Fruit fly (Drosophila melanogaster): ENCODE measurements around the gene Usp12-46.

Gene Usp12-46

DNA sequence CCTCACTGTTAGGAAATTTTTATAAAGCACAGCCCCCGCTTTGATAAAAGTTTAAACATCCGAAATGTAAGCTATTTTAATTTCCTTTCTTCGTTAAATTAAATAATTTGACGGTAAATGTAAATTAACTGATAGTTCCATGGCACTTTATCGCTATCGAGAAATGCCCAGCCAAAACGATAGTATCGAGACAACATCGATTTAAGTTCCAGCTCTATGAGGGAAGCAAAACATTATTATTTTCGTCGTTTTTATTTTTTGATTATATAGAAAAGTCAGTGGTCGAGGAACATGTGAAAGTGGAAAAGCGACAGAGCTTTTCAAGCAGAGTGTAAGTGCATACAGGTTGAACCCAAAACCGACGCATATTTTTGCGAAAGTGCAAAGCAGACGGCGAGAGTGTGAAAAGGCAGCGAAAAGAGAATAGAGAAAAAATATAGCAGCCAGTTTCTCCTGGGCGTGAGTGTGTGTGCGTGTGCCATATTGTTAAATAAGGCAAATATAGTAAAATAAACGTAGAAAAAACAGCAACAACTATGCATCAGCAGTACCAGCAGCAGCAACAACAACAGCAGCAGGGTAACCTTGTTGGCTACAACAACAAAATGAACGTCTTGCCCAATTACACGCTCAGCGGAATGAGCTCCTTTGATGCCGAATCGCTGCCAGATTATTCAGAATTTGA is 23.8 kb upstream of the Usp12-46 start, which contains the start of gene CG45049:
Gene CG45049, plus strand, starts transcription at position 197 of the 685 bp plus-strand sequence.
- no peak for TF ChIP-seq Mnt (GFP tag; optimal IDR thresholded peaks at IDR 0.05)
- no peak for TF ChIP-seq toe (GFP tag; optimal IDR thresholded peaks at IDR 0.05)
- no peak for TF ChIP-seq ovo (GFP tag; optimal IDR thresholded peaks at IDR 0.05)
- no peak for TF ChIP-seq pad (GFP tag; optimal IDR thresholded peaks at IDR 0.05)
- TF ChIP-seq Clk (GFP tag; optimal IDR thresholded peaks at IDR 0.05), result no peak
- no peak for TF ChIP-seq CG7101 (tag; optimal IDR thresholded peaks at IDR 0.05)
- no peak for TF ChIP-seq CG33017 (tag; optimal IDR thresholded peaks at IDR 0.05)
- no peak for TF ChIP-seq Crg-1 (GFP tag; optimal IDR thresholded peaks at IDR 0.05)
- TF ChIP-seq CG1620 (GFP tag; optimal IDR thresholded peaks at IDR 0.05), result no peak
- TF ChIP-seq CG12768 (GFP tag; optimal IDR thresholded peaks at IDR 0.05), result no peak
- TF ChIP-seq bab1 (GFP tag; optimal IDR thresholded peaks at IDR 0.05), result peak; percentile 23
- TF ChIP-seq kay (GFP tag; ENCODE audit: borderline replicate concordance), result no peak
- peak; percentile 34 for TF ChIP-seq tj (GFP tag; optimal IDR thresholded peaks at IDR 0.05)
- no peak for TF ChIP-seq CG7045 (GFP tag; optimal IDR thresholded peaks at IDR 0.05)
- no peak for TF ChIP-seq cnc (optimal IDR thresholded peaks at IDR 0.05)
- TF ChIP-seq CG11617 (GFP tag; optimal IDR thresholded peaks at IDR 0.05), result no peak
- peak; percentile 78 for TF ChIP-seq cic (GFP tag; optimal IDR thresholded peaks at IDR 0.05)
- no peak for TF ChIP-seq Hr96 (GFP tag; optimal IDR thresholded peaks at IDR 0.05)
- TF ChIP-seq CG14711 (tag; optimal IDR thresholded peaks at IDR 0.05), result no peak

dm6 chr3R:22727456-22727833 is 23.3 kb upstream of the Usp12-46 start:
- TF ChIP-seq tj (GFP tag; optimal IDR thresholded peaks at IDR 0.05), result peak; percentile 4
- TF ChIP-seq pad (GFP tag; optimal IDR thresholded peaks at IDR 0.05), result peak; percentile 88
- TF ChIP-seq bab1 (GFP tag; optimal IDR thresholded peaks at IDR 0.05), result no peak
- TF ChIP-seq Clk (GFP tag; optimal IDR thresholded peaks at IDR 0.05), result no peak
- peak; percentile 8 for TF ChIP-seq cic (GFP tag; optimal IDR thresholded peaks at IDR 0.05)
- no peak for TF ChIP-seq CG1620 (GFP tag; optimal IDR thresholded peaks at IDR 0.05)
- peak; percentile 86 for TF ChIP-seq ovo (GFP tag; optimal IDR thresholded peaks at IDR 0.05)

DNA sequence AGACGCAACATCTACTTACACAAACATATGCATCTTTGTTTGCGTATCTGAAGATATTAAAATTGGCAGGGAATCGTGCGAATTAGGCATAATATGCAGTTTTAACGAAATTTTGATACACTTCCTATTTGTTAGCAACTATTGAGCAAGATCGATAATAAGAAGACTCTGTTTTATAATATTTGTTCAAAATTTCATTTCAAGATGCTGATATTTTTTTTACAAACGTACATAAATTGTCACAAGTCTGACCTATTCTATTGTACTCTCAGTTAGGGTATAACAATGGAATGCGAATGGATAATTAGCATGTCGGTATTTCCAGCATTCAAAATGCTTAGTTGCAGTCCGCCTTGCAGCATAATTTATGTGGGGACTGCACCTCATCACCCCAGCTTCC is 22.8 kb upstream of the Usp12-46 start:
- TF ChIP-seq pad (GFP tag; optimal IDR thresholded peaks at IDR 0.05) (no peak), cic (GFP tag; optimal IDR thresholded peaks at IDR 0.05) (no peak), CG5204 (GFP tag; optimal IDR thresholded peaks at IDR 0.05) (no peak), Crg-1 (GFP tag; optimal IDR thresholded peaks at IDR 0.05) (no peak), toe (GFP tag; optimal IDR thresholded peaks at IDR 0.05) (no peak), CG33017 (tag; optimal IDR thresholded peaks at IDR 0.05) (no peak), CG12768 (GFP tag; optimal IDR thresholded peaks at IDR 0.05) (no peak), Mnt (GFP tag; optimal IDR thresholded peaks at IDR 0.05) (no peak), CG1620 (GFP tag; optimal IDR thresholded peaks at IDR 0.05) (no peak), Clk (GFP tag; optimal IDR thresholded peaks at IDR 0.05) (no peak), bab1 (GFP tag; optimal IDR thresholded peaks at IDR 0.05) (no peak), ovo (GFP tag; optimal IDR thresholded peaks at IDR 0.05) (no peak), kay (GFP tag; ENCODE audit: borderline replicate concordance) (no peak), CG7101 (tag; optimal IDR thresholded peaks at IDR 0.05) (no peak), tj (GFP tag; optimal IDR thresholded peaks at IDR 0.05) (no peak), cnc (optimal IDR thresholded peaks at IDR 0.05) (no peak), CG14711 (tag; optimal IDR thresholded peaks at IDR 0.05) (no peak), Hr96 (GFP tag; optimal IDR thresholded peaks at IDR 0.05) (no peak)

dm6 chr3R:22732995-22733394 is 17.7 kb upstream of the Usp12-46 start:
- TF ChIP-seq ovo (GFP tag; optimal IDR thresholded peaks at IDR 0.05), result no peak
- TF ChIP-seq cic (GFP tag; optimal IDR thresholded peaks at IDR 0.05), result no peak
- TF ChIP-seq CG5204 (GFP tag; optimal IDR thresholded peaks at IDR 0.05), result no peak
- no peak for TF ChIP-seq CG1620 (GFP tag; optimal IDR thresholded peaks at IDR 0.05)
- no peak for TF ChIP-seq kay (GFP tag; ENCODE audit: borderline replicate concordance)
- no peak for TF ChIP-seq Clk (GFP tag; optimal IDR thresholded peaks at IDR 0.05)
- TF ChIP-seq bab1 (GFP tag; optimal IDR thresholded peaks at IDR 0.05), result no peak
- TF ChIP-seq CG12768 (GFP tag; optimal IDR thresholded peaks at IDR 0.05), result no peak
- TF ChIP-seq Mnt (GFP tag; optimal IDR thresholded peaks at IDR 0.05), result no peak
- no peak for TF ChIP-seq CG14711 (tag; optimal IDR thresholded peaks at IDR 0.05)
- TF ChIP-seq CG33017 (tag; optimal IDR thresholded peaks at IDR 0.05), result no peak
- TF ChIP-seq CG11617 (GFP tag; optimal IDR thresholded peaks at IDR 0.05), result no peak
- no peak for TF ChIP-seq cnc (optimal IDR thresholded peaks at IDR 0.05)
- TF ChIP-seq CG7101 (tag; optimal IDR thresholded peaks at IDR 0.05), result no peak

DNA sequence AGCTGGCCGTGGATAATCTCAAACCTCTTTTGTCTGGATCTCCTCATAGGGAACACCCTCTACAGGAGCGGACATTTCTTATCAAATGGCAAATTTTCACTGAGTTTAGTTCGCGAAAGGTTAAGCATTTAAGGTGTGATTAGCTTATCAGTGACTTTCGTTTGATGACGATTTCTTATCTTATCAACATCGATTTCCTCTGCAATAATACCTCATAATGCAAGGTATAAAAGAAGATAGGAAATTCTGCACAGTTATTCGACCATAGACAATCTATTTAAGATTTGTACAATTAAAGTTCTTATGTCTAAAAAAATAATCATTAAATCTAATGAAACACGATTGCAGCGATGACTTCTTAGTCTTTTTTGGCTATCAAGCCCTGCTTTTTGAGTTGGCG is 16.9 kb upstream of the Usp12-46 start, which contains the start of gene Takl2:
Gene Takl2, minus strand, starts transcription at position 101 of the 400 bp plus-strand sequence.
- TF ChIP-seq CG7045 (GFP tag; optimal IDR thresholded peaks at IDR 0.05), result no peak
- TF ChIP-seq pad (GFP tag; optimal IDR thresholded peaks at IDR 0.05), result no peak
- TF ChIP-seq CG11617 (GFP tag; optimal IDR thresholded peaks at IDR 0.05), result no peak
- no peak for TF ChIP-seq Clk (GFP tag; optimal IDR thresholded peaks at IDR 0.05)
- no peak for TF ChIP-seq cnc (optimal IDR thresholded peaks at IDR 0.05)

DNA sequence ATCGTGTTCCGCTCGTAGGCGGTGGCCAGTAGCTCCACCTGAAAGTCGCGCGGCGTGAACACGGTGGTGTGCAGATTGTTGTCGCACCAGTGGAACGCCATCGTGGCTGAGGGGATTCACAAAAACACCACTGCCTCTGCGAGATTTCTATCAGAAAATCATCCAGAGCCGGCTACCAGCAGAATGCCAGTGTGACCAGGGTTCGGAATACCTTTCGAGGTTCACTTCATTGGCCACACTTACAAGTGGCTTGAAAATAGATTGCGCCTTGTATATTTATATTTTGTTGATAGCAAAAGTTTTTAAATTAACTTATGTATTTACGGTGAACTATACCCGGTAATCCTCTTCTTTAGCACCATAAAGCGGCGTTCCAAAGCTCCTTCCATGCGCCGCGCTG is 9.8 kb upstream of the Usp12-46 start, which contains the start of the genes Dcr-1 and CG6985:
Gene Dcr-1, minus strand, starts transcription at position 162 of the 400 bp plus-strand sequence.
Gene CG6985, plus strand, starts transcription at position 221 of the 400 bp plus-strand sequence.
- TF ChIP-seq cic (GFP tag; optimal IDR thresholded peaks at IDR 0.05), result no peak
- no peak for TF ChIP-seq toe (GFP tag; optimal IDR thresholded peaks at IDR 0.05)
- no peak for TF ChIP-seq ovo (GFP tag; optimal IDR thresholded peaks at IDR 0.05)
- no peak for TF ChIP-seq CG7101 (tag; optimal IDR thresholded peaks at IDR 0.05)
- TF ChIP-seq Hr96 (GFP tag; optimal IDR thresholded peaks at IDR 0.05), result no peak
- no peak for TF ChIP-seq pad (GFP tag; optimal IDR thresholded peaks at IDR 0.05)
- TF ChIP-seq Clk (GFP tag; optimal IDR thresholded peaks at IDR 0.05), result no peak
- TF ChIP-seq cnc (optimal IDR thresholded peaks at IDR 0.05), result no peak
- TF ChIP-seq Crg-1 (GFP tag; optimal IDR thresholded peaks at IDR 0.05), result no peak
- no peak for TF ChIP-seq CG14711 (tag; optimal IDR thresholded peaks at IDR 0.05)
- no peak for TF ChIP-seq CG1620 (GFP tag; optimal IDR thresholded peaks at IDR 0.05)
- no peak for TF ChIP-seq tj (GFP tag; optimal IDR thresholded peaks at IDR 0.05)
- TF ChIP-seq bab1 (GFP tag; optimal IDR thresholded peaks at IDR 0.05), result no peak
- TF ChIP-seq CG33017 (tag; optimal IDR thresholded peaks at IDR 0.05), result no peak
- no peak for TF ChIP-seq Mnt (GFP tag; optimal IDR thresholded peaks at IDR 0.05)
- TF ChIP-seq CG7045 (GFP tag; optimal IDR thresholded peaks at IDR 0.05), result no peak
- no peak for TF ChIP-seq CG12768 (GFP tag; optimal IDR thresholded peaks at IDR 0.05)

Data from whole organism, adult.